Worm (Caenorhabditis elegans): ENCODE measurements around the gene stn-2.
A peak's percentile ranks its signal among the peaks of the same experiment; 100 is the strongest.

- TF ChIP-seq aptf-3 (GFP tag; IDR thresholded peaks at IDR 0.05): no peak
- TF ChIP-seq unc-130 (GFP tag; optimal IDR thresholded peaks at IDR 0.05): no peak
- no peak for TF ChIP-seq F39B2.1 (GFP tag; IDR thresholded peaks at IDR 0.05)
- TF ChIP-seq sptf-2 (GFP tag; optimal IDR thresholded peaks at IDR 0.05): no peak
- no peak for TF ChIP-seq Y67H2A.10 (GFP tag; conservative IDR thresholded peaks at IDR 0.05)
- TF ChIP-seq attf-6 (GFP tag; IDR thresholded peaks at IDR 0.05): no peak
- TF ChIP-seq madf-3 (GFP tag; IDR thresholded peaks at IDR 0.05): no peak
- no peak for TF ChIP-seq Y95B8A.8 (GFP tag; IDR thresholded peaks at IDR 0.05)
- peak; percentile 52 for TF ChIP-seq ztf-22 (GFP tag; optimal IDR thresholded peaks at IDR 0.05)
- no peak for TF ChIP-seq sea-2 (GFP tag; IDR thresholded peaks at IDR 0.05)
- peak; percentile 23 for TF ChIP-seq tbp1 (GFP tag; optimal IDR thresholded peaks at IDR 0.05)
- no peak for TF ChIP-seq lin-35 (GFP tag; optimal IDR thresholded peaks at IDR 0.05)
- TF ChIP-seq mes-4 (tag; optimal IDR thresholded peaks at IDR 0.05): no peak
Measured at ce11 chrX:7725615-7726014, 45.2 kb upstream of the stn-2 start, which contains the start of gene spp-14.

Data from whole organism, young adult.